Comparison of ENCODE assay signal across 1 fruit fly cellular context in the genomic region with DNA sequence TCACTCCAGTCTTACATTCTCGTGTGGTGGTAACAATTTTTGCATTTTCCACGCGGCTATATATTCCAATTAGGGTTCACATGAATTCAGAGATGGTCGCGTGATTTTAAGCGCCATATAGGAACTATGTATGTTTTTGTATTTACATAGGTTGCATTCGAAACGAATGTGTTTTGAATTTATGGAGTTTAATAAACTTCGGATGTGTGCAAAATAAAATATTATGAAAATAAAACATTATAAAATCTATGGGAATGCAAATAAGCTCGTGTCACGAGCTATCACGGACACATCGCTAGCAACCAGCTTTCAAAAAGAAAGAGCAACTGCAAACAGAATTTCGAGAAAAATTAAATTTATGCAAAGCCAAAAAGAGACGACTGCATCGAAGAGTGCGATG.
TF ChIP-seq lines count a peak whose summit lies in the region.

No protein-coding gene starts in this region.

TF ChIP-seq in whole organism, embryonic, 481 proteins besides CTCF, POLR2A, EP300 and RAD21 (continued from another document):
- TF ChIP-seq Gug (GFP tag; IDR thresholded peaks at IDR 0.05; lab: Robert Waterston, UW) (no peak), ase (GFP tag; IDR thresholded peaks at IDR 0.05; lab: Robert Waterston, UW) (no peak), hb (GFP tag; IDR thresholded peaks at IDR 0.05; lab: Robert Waterston, UW; ENCODE audit: partially characterized antibody) (no peak), sens-2 (GFP tag; IDR thresholded peaks at IDR 0.05; lab: Robert Waterston, UW) (no peak), ara (GFP tag; IDR thresholded peaks at IDR 0.05; lab: Robert Waterston, UW) (peak; percentile 24; the same call in 1 of the 2 replicates), aop (GFP tag; IDR thresholded peaks at IDR 0.05; lab: Robert Waterston, UW) (no peak), sim (GFP tag; IDR thresholded peaks at IDR 0.05; lab: Robert Waterston, UW) (no peak), lola (GFP tag; optimal IDR thresholded peaks at IDR 0.05; lab: Kevin White, UChicago) (peak in 1 of 3 experiments; percentile 17), CG9609 (GFP tag; optimal IDR thresholded peaks at IDR 0.05; lab: Kevin White, UChicago) (no peak), CG13894 (tag; optimal IDR thresholded peaks at IDR 0.05; lab: Kevin White, UChicago) (no peak), Usf (GFP tag; optimal IDR thresholded peaks at IDR 0.05; lab: Kevin White, UChicago) (no peak), MESR4 (GFP tag; optimal IDR thresholded peaks at IDR 0.05; lab: Kevin White, UChicago) (no peak), Hsf (GFP tag; optimal IDR thresholded peaks at IDR 0.05; lab: Kevin White, UChicago) (no peak), gem (tag; optimal IDR thresholded peaks at IDR 0.05; lab: Kevin White, UChicago) (peak; percentile 45), chif (GFP tag; optimal IDR thresholded peaks at IDR 0.05; lab: Kevin White, UChicago) (no peak), pb (GFP tag; optimal IDR thresholded peaks at IDR 0.05; lab: Kevin White, UChicago) (no peak), CG8089 (GFP tag; optimal IDR thresholded peaks at IDR 0.05; lab: Kevin White, UChicago) (no peak), Atf6 (GFP tag; IDR thresholded peaks at IDR 0.05; lab: Robert Waterston, UW) (no peak), CG10654 (GFP tag; optimal IDR thresholded peaks at IDR 0.05; lab: Kevin White, UChicago) (no peak), ewg (GFP tag; optimal IDR thresholded peaks at IDR 0.05; lab: Kevin White, UChicago) (no peak), Taf1 (GFP tag; IDR thresholded peaks at IDR 0.05; lab: Robert Waterston, UW) (no peak), pita (GFP tag; optimal IDR thresholded peaks at IDR 0.05; lab: Kevin White, UChicago) (no peak), Ets65A (GFP tag; lab: Kevin White, UChicago) (peak; percentile 56), CG8388 (GFP tag; optimal IDR thresholded peaks at IDR 0.05; lab: Kevin White, UChicago) (no peak), Dip3 (GFP tag; optimal IDR thresholded peaks at IDR 0.05; lab: Kevin White, UChicago) (no peak), cas (GFP tag; IDR thresholded peaks at IDR 0.05; lab: Robert Waterston, UW) (no peak), crc (GFP tag; optimal IDR thresholded peaks at IDR 0.05; lab: Kevin White, UChicago) (no peak), Dp (GFP tag; optimal IDR thresholded peaks at IDR 0.05; lab: Kevin White, UChicago) (no peak), E2f1 (GFP tag; IDR thresholded peaks at IDR 0.05; lab: Robert Waterston, UW) (no peak), sc (optimal IDR thresholded peaks at IDR 0.05; lab: Kevin White, UChicago) (no peak), sc (GFP tag; optimal IDR thresholded peaks at IDR 0.05; lab: Kevin White, UChicago) (no peak), nerfin-2 (GFP tag; IDR thresholded peaks at IDR 0.05; lab: Robert Waterston, UW; ENCODE audit: partially characterized antibody) (no peak), fd3F (GFP tag; optimal IDR thresholded peaks at IDR 0.05; lab: Kevin White, UChicago) (no peak), Antp (GFP tag; optimal IDR thresholded peaks at IDR 0.05; lab: Kevin White, UChicago) (no peak), danr (GFP tag; IDR thresholded peaks at IDR 0.05; lab: Robert Waterston, UW) (no peak), chinmo (GFP tag; IDR thresholded peaks at IDR 0.05; lab: Robert Waterston, UW; ENCODE audit: partially characterized antibody) (no peak), amos (GFP tag; IDR thresholded peaks at IDR 0.05; lab: Robert Waterston, UW; ENCODE audit: partially characterized antibody) (peak; percentile 24; the same call in 1 of the 2 replicates), CG2129 (GFP tag; IDR thresholded peaks at IDR 0.05; lab: Robert Waterston, UW; ENCODE audit: partially characterized antibody) (0 out of 2 replicates have a peak, but pooled peaks have one; percentile 30), Poxn (GFP tag; IDR thresholded peaks at IDR 0.05; lab: Robert Waterston, UW) (no peak), crol (GFP tag; IDR thresholded peaks at IDR 0.05; lab: Robert Waterston, UW) (no peak), hth (optimal IDR thresholded peaks at IDR 0.05; lab: Kevin White, UChicago) (no peak), slou (GFP tag; optimal IDR thresholded peaks at IDR 0.05; lab: Kevin White, UChicago) (no peak), CG6689 (GFP tag; IDR thresholded peaks at IDR 0.05; lab: Robert Waterston, UW) (no peak), CG18011 (GFP tag; optimal IDR thresholded peaks at IDR 0.05; lab: Kevin White, UChicago) (no peak), CG16813 (GFP tag; IDR thresholded peaks at IDR 0.05; lab: Robert Waterston, UW; ENCODE audit: partially characterized antibody) (0 out of 3 replicates have a peak, but pooled peaks have one; percentile 45), CG5180 (GFP tag; optimal IDR thresholded peaks at IDR 0.05; lab: Kevin White, UChicago) (no peak), Opbp (GFP tag; IDR thresholded peaks at IDR 0.05; lab: Robert Waterston, UW; ENCODE audit: partially characterized antibody) (no peak), Drgx (GFP tag; IDR thresholded peaks at IDR 0.05; lab: Robert Waterston, UW) (0 out of 2 replicates have a peak, but pooled peaks have one; percentile 10), CG13287 (GFP tag; IDR thresholded peaks at IDR 0.05; lab: Robert Waterston, UW; ENCODE audit: partially characterized antibody) (peak; percentile 41; the same call in 1 of the 2 replicates), chn (GFP tag; optimal IDR thresholded peaks at IDR 0.05; lab: Kevin White, UChicago) (no peak), row (GFP tag; IDR thresholded peaks at IDR 0.05; lab: Robert Waterston, UW) (peak; percentile 48), CG13424 (tag; optimal IDR thresholded peaks at IDR 0.05; lab: Kevin White, UChicago) (no peak), Dfd (GFP tag; optimal IDR thresholded peaks at IDR 0.05; lab: Kevin White, UChicago) (no peak), Scr (GFP tag; IDR thresholded peaks at IDR 0.05; lab: Robert Waterston, UW; ENCODE audit: partially characterized antibody) (peak; percentile 56; the same call in 1 of the 2 replicates), CG6175 (GFP tag; IDR thresholded peaks at IDR 0.05; lab: Robert Waterston, UW) (no peak), CG6765 (GFP tag; optimal IDR thresholded peaks at IDR 0.05; lab: Kevin White, UChicago) (no peak), D19A (tag; optimal IDR thresholded peaks at IDR 0.05; lab: Kevin White, UChicago) (peak; percentile 37), CG14965 (GFP tag; optimal IDR thresholded peaks at IDR 0.05; lab: Kevin White, UChicago; ENCODE audit: borderline replicate concordance) (no peak), sna (GFP tag; IDR thresholded peaks at IDR 0.05; lab: Robert Waterston, UW; ENCODE audit: partially characterized antibody) (peak; percentile 41; the same call in 1 of the 2 replicates), unc-4 (GFP tag; IDR thresholded peaks at IDR 0.05; lab: Robert Waterston, UW; ENCODE audit: partially characterized antibody) (0 out of 2 replicates have a peak, but pooled peaks have one; percentile 23), CG10321 (GFP tag; IDR thresholded peaks at IDR 0.05; lab: Robert Waterston, UW) (no peak), C15 (GFP tag; IDR thresholded peaks at IDR 0.05; lab: Robert Waterston, UW) (no peak), Sry-δ (GFP tag; optimal IDR thresholded peaks at IDR 0.05; lab: Kevin White, UChicago) (peak; percentile 1), gt (GFP tag; IDR thresholded peaks at IDR 0.05; lab: Robert Waterston, UW) (no peak), fd102C (GFP tag; optimal IDR thresholded peaks at IDR 0.05; lab: Kevin White, UChicago) (no peak), peb (GFP tag; IDR thresholded peaks at IDR 0.05; lab: Robert Waterston, UW) (no peak), so (GFP tag; IDR thresholded peaks at IDR 0.05; lab: Robert Waterston, UW) (no peak), CG11247 (GFP tag; IDR thresholded peaks at IDR 0.05; lab: Robert Waterston, UW) (no peak), hbn (GFP tag; IDR thresholded peaks at IDR 0.05; lab: Robert Waterston, UW; ENCODE audit: partially characterized antibody) (no peak), fu2 (GFP tag; optimal IDR thresholded peaks at IDR 0.05; lab: Kevin White, UChicago) (no peak), Fer1 (GFP tag; optimal IDR thresholded peaks at IDR 0.05; lab: Kevin White, UChicago) (no peak), GATAe (GFP tag; conservative IDR thresholded peaks at IDR 0.05; lab: Robert Waterston, UW) (no peak), CG11723 (GFP tag; optimal IDR thresholded peaks at IDR 0.05; lab: Kevin White, UChicago) (no peak), vvl (GFP tag; IDR thresholded peaks at IDR 0.05; lab: Robert Waterston, UW) (peak; percentile 7; the same call in 1 of the 2 replicates), CG6854 (GFP tag; optimal IDR thresholded peaks at IDR 0.05; lab: Kevin White, UChicago) (no peak), Dbx (GFP tag; IDR thresholded peaks at IDR 0.05; lab: Robert Waterston, UW) (no peak), gcm2 (GFP tag; optimal IDR thresholded peaks at IDR 0.05; lab: Kevin White, UChicago) (no peak), ap (GFP tag; IDR thresholded peaks at IDR 0.05; lab: Robert Waterston, UW) (no peak), Doc3 (GFP tag; IDR thresholded peaks at IDR 0.05; lab: Robert Waterston, UW; ENCODE audit: partially characterized antibody) (peak; percentile 61), CG11696 (GFP tag; IDR thresholded peaks at IDR 0.05; lab: Robert Waterston, UW) (no peak), abd-A (tag; optimal IDR thresholded peaks at IDR 0.05; lab: Kevin White, UChicago) (no peak), CG14050 (GFP tag; IDR thresholded peaks at IDR 0.05; lab: Robert Waterston, UW) (no peak), CG7556 (GFP tag; optimal IDR thresholded peaks at IDR 0.05; lab: Kevin White, UChicago) (no peak), wor (GFP tag; IDR thresholded peaks at IDR 0.05; lab: Robert Waterston, UW) (no peak), CG16815 (GFP tag; optimal IDR thresholded peaks at IDR 0.05; lab: Kevin White, UChicago) (no peak), CG15073 (GFP tag; optimal IDR thresholded peaks at IDR 0.05; lab: Kevin White, UChicago) (no peak), Abd-B (GFP tag; optimal IDR thresholded peaks at IDR 0.05; lab: Kevin White, UChicago) (no peak), gsb-n (tag; optimal IDR thresholded peaks at IDR 0.05; lab: Kevin White, UChicago) (no peak), CG13296 (GFP tag; optimal IDR thresholded peaks at IDR 0.05; lab: Kevin White, UChicago) (no peak), knrl (GFP tag; IDR thresholded peaks at IDR 0.05; lab: Robert Waterston, UW; ENCODE audit: partially characterized antibody) (peak; percentile 52; the same call in 2 of the 3 replicates), CG12236 (GFP tag; optimal IDR thresholded peaks at IDR 0.05; lab: Kevin White, UChicago) (no peak), CG4282 (GFP tag; optimal IDR thresholded peaks at IDR 0.05; lab: Kevin White, UChicago) (no peak), CG34422 (GFP tag; IDR thresholded peaks at IDR 0.05; lab: Robert Waterston, UW) (no peak), sob (GFP tag; IDR thresholded peaks at IDR 0.05; lab: Robert Waterston, UW) (no peak), Chrac-16 (GFP tag; optimal IDR thresholded peaks at IDR 0.05; lab: Kevin White, UChicago) (no peak), CG15514 (GFP tag; optimal IDR thresholded peaks at IDR 0.05; lab: Kevin White, UChicago) (no peak), otp (GFP tag; IDR thresholded peaks at IDR 0.05; lab: Robert Waterston, UW) (0 out of 3 replicates have a peak, but pooled peaks have one; percentile 46), fd64A (GFP tag; optimal IDR thresholded peaks at IDR 0.05; lab: Kevin White, UChicago) (no peak), B-H2 (GFP tag; optimal IDR thresholded peaks at IDR 0.05; lab: Kevin White, UChicago) (no peak)
TF ChIP-seq in whole organism, embryonic: peak in this region for 37.
